Worm (Caenorhabditis elegans): ENCODE results near the gene cest-33.

The cest-33 gene

DNA sequence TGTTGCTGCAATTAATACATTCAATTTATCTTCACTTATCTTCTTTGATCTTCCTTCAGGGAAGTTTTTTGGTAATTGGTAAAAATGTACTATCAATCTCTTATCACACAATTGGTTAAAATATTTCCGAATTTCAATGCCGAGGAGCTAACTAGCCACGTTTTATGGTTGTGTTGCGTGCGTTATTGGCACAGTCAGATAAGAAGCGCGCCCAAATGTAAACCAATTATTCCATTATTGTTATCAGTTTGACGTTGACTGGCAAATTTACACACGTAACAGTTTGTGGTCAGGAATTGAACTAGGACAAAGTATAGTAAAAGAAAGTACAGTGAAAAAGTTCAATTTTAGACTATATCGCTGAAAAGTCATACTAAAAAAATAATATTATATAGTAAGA, 42.1 kb upstream of the cest-33 start:
- no peak for TF ChIP-seq ham-2 (GFP tag; optimal IDR thresholded peaks at IDR 0.05)

DNA sequence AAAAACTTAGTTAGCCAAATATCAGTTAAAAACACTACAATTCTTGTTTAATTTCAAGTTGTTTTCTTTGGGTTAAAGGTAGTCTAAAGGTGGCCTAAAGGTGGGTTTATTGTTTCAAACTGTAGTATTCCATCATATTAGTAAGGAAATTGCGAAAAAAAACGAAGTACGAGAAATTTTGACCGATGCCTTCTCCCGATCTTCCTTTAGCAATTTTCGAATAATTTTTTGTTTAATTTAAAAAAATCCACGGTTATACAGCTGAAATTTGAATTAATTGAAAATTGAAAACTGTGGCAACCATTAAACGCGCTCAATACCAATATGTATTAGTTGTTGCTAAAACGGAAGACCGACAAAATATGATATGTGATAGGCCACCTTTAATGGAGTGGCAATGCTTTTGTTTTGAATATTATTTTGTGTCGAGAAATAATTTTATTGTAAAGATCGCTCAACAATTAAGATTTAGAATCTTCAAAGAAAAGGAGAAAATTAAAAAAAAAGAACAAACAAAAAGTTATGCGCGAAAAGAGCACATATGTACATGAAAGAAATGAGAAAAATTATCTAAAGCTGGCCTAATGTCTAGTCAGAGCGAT, 35.6 kb upstream of the cest-33 start:
- TF ChIP-seq ham-2 (GFP tag; optimal IDR thresholded peaks at IDR 0.05) (no peak), tbx-8 (GFP tag; optimal IDR thresholded peaks at IDR 0.05) (no peak), pha-4 (tag; optimal IDR thresholded peaks at IDR 0.05) (no peak), ceh-39 (tag; optimal IDR thresholded peaks at IDR 0.05) (no peak), blmp-1 (tag; optimal IDR thresholded peaks at IDR 0.05) (no peak), unc-120 (tag; optimal IDR thresholded peaks at IDR 0.05; ENCODE audit: poor library complexity, severe bottlenecking) (no peak), unc-39 (tag; optimal IDR thresholded peaks at IDR 0.05) (no peak), ceh-83 (GFP tag; optimal IDR thresholded peaks at IDR 0.05) (no peak), ces-1 (GFP tag; optimal IDR thresholded peaks at IDR 0.05) (no peak), hlh-1 (tag; optimal IDR thresholded peaks at IDR 0.05) (no peak), snpc-4 (tag; optimal IDR thresholded peaks at IDR 0.05) (no peak), mep-1 (tag; optimal IDR thresholded peaks at IDR 0.05) (no peak), flh-1 (GFP tag; optimal IDR thresholded peaks at IDR 0.05) (no peak), sptf-1 (tag; optimal IDR thresholded peaks at IDR 0.05) (no peak), elt-1 (tag; optimal IDR thresholded peaks at IDR 0.05; ENCODE audit: borderline replicate concordance, insufficient read depth) (no peak), nhr-237 (tag; optimal IDR thresholded peaks at IDR 0.05) (no peak), ztf-11 (tag; optimal IDR thresholded peaks at IDR 0.05) (no peak)

DNA sequence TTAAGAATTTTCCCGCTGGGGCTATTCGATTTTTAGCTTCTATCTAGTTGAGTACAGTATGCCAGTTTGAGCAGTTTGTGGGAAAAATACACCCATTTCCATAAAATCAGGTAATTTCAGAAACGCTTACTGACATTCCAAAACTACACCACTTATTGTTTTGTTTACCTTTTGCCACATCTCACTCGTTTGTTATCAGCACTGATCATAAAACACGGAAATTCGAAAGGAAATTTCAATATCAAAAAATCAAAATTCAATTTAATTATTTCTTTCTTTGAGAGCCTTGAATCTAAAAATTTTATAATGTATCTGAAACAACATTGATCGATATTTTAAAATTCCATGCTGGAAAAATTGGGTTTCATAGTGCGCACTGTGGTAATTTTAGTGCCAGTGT, 35.1 kb upstream of the cest-33 start:
- TF ChIP-seq pha-4 (tag; optimal IDR thresholded peaks at IDR 0.05) (no peak), lin-32 (GFP tag; optimal IDR thresholded peaks at IDR 0.05) (no peak), elt-1 (tag; optimal IDR thresholded peaks at IDR 0.05; ENCODE audit: borderline replicate concordance, insufficient read depth) (no peak), hlh-1 (tag; optimal IDR thresholded peaks at IDR 0.05) (no peak), mep-1 (tag; optimal IDR thresholded peaks at IDR 0.05) (no peak), sem-2 (GFP tag; optimal IDR thresholded peaks at IDR 0.05) (no peak), unc-62 (GFP tag; optimal IDR thresholded peaks at IDR 0.05) (no peak), ham-2 (GFP tag; optimal IDR thresholded peaks at IDR 0.05) (no peak), unc-39 (tag; optimal IDR thresholded peaks at IDR 0.05) (no peak), nhr-28 (tag; optimal IDR thresholded peaks at IDR 0.05) (no peak), sptf-1 (tag; optimal IDR thresholded peaks at IDR 0.05) (no peak), bed-3 (GFP tag; optimal IDR thresholded peaks at IDR 0.05) (no peak), blmp-1 (tag; optimal IDR thresholded peaks at IDR 0.05) (no peak), nhr-12 (tag; optimal IDR thresholded peaks at IDR 0.05) (no peak)

- TF ChIP-seq mep-1 (tag; optimal IDR thresholded peaks at IDR 0.05), result no peak
These were observed 34.4 kb upstream of the cest-33 start, which contains the start of gene gfi-1 for ce11 chrV:6399831-6400230. gfi-1 (minus strand) TSS chrV:6399931.

DNA sequence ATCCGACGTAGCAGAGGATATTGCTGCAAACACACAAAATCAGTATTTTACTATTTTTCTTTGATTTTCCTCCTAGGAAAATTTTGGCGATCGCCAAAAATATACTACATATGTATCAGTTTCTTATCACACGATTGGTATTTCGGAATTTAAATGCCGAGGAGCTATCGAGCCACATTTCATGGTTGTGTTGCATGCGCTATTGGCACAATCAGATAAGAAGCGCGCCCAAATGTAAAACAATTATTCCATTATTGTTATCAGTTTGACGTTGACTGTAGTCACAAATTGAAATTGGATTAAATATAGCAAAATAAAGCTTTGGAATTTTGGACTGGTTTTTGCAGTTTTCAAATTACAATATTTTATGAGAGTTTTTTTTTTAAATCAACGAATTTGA, 33.5 kb upstream of the cest-33 start:
- no peak for TF ChIP-seq nhr-237 (tag; optimal IDR thresholded peaks at IDR 0.05)
- no peak for TF ChIP-seq nhr-2 (tag; optimal IDR thresholded peaks at IDR 0.05)
- no peak for TF ChIP-seq snpc-4 (tag; optimal IDR thresholded peaks at IDR 0.05)
- no peak for TF ChIP-seq mab-5 (tag; optimal IDR thresholded peaks at IDR 0.05)
- no peak for TF ChIP-seq M03D4.4 (tag; optimal IDR thresholded peaks at IDR 0.05)
- TF ChIP-seq cnd-1 (tag; optimal IDR thresholded peaks at IDR 0.05), result no peak
- TF ChIP-seq elt-3 (tag; optimal IDR thresholded peaks at IDR 0.05), result no peak
- no peak for TF ChIP-seq ztf-11 (tag; optimal IDR thresholded peaks at IDR 0.05)
- no peak for TF ChIP-seq lsy-2 (tag; optimal IDR thresholded peaks at IDR 0.05)

ce11 chrV:6390163-6390562, 24.7 kb upstream of the cest-33 start, which contains the start of gene F57F4.1:
F57F4.1 (plus strand) TSS chrV:6390463.
- TF ChIP-seq drap-1 (GFP tag; optimal IDR thresholded peaks at IDR 0.05), result no peak
- TF ChIP-seq sem-2 (GFP tag; optimal IDR thresholded peaks at IDR 0.05), result no peak
- no peak for TF ChIP-seq mls-2 (tag; optimal IDR thresholded peaks at IDR 0.05)
- no peak for TF ChIP-seq unc-62 (GFP tag; optimal IDR thresholded peaks at IDR 0.05)
- TF ChIP-seq tbx-8 (GFP tag; optimal IDR thresholded peaks at IDR 0.05), result no peak

Data from whole organism, mixed stage, embryonic.